Fruit fly (Drosophila melanogaster) whole organism, embryonic: Measurements from ENCODE around the gene CG10702.

Source experiments
- Abd-B ChIP-seq: fragments of 200-800 bp; sonication (Bioruptor generic); optimal IDR thresholded peaks from 2 replicates; lab custom pipeline; 2018; ENCODE audit warnings: missing biosample characterization, mild to moderate bottlenecking, missing genetic modification characterization, moderate library complexity
- Adf1 ChIP-seq: fragments of 200-800 bp; sonication (Bioruptor generic); IDR thresholded peaks from 2 replicates; pipeline ENCODE4 v1.3.6; 2022; ENCODE audit warnings: missing biosample characterization, missing genetic modification characterization
- Bgb ChIP-seq: fragments of 200-800 bp; sonication (Bioruptor generic); IDR thresholded peaks from 2 replicates; pipeline ENCODE4 v1.3.6; 2022; ENCODE audit warnings: missing biosample characterization, missing genetic modification characterization; ENCODE audit not compliant: partially characterized antibody
- CG10543 ChIP-seq: fragments of 200-800 bp; sonication (Bioruptor generic); optimal IDR thresholded peaks from 3 replicates; lab custom pipeline; 2017; ENCODE audit warnings: missing biosample characterization, mild to moderate bottlenecking, missing genetic modification characterization, moderate library complexity
- CG11398 ChIP-seq: fragments of 200-800 bp; sonication (Bioruptor generic); optimal IDR thresholded peaks from 2 replicates; lab custom pipeline; 2016; ENCODE audit warnings: missing biosample characterization, missing genetic modification characterization
- CG13775 ChIP-seq: fragments of 200-800 bp; sonication (Bioruptor generic); optimal IDR thresholded peaks from 3 replicates; lab custom pipeline; 2017; ENCODE audit warnings: missing biosample characterization, mild to moderate bottlenecking, missing genetic modification characterization
- CG13894 ChIP-seq: fragments of 200-800 bp; sonication (Bioruptor generic); optimal IDR thresholded peaks from 3 replicates; lab custom pipeline; 2018; ENCODE audit warnings: missing biosample characterization, mild to moderate bottlenecking, missing genetic modification characterization, moderate library complexity
- CG15011 ChIP-seq: fragments of 200-800 bp; sonication (Bioruptor generic); optimal IDR thresholded peaks from 3 replicates; lab custom pipeline; 2018; ENCODE audit warnings: missing biosample characterization, mild to moderate bottlenecking, missing genetic modification characterization
- CG15514 ChIP-seq: fragments of 200-800 bp; sonication (Bioruptor generic); optimal IDR thresholded peaks from 3 replicates; lab custom pipeline; 2017; ENCODE audit warnings: missing biosample characterization, missing genetic modification characterization, mild to moderate bottlenecking, moderate library complexity, missing genetic modification reagents
- CG16815 ChIP-seq: fragments of 200-800 bp; sonication (Bioruptor generic); optimal IDR thresholded peaks from 3 replicates; lab custom pipeline; 2017; ENCODE audit warnings: missing biosample characterization, mild to moderate bottlenecking, missing genetic modification characterization
- CG18599 ChIP-seq: fragments of 200-800 bp; sonication (Bioruptor generic); optimal IDR thresholded peaks from 3 replicates; lab custom pipeline; 2017; ENCODE audit warnings: missing biosample characterization, missing genetic modification characterization, mild to moderate bottlenecking, moderate library complexity, missing genetic modification reagents
- CG2678 ChIP-seq: fragments of 200-800 bp; sonication (Bioruptor generic); optimal IDR thresholded peaks from 3 replicates; lab custom pipeline; 2019; ENCODE audit warnings: missing biosample characterization, mild to moderate bottlenecking, missing genetic modification characterization, moderate library complexity
- CG32772 ChIP-seq: fragments of 200-800 bp; sonication (Bioruptor generic); IDR thresholded peaks from 2 replicates; pipeline ENCODE4 v1.3.6; 2022; ENCODE audit warnings: missing biosample characterization, missing genetic modification characterization
- CG33213 ChIP-seq: fragments of 200-800 bp; sonication (Bioruptor generic); optimal IDR thresholded peaks from 3 replicates; lab custom pipeline; 2016; ENCODE audit warnings: missing biosample characterization, missing genetic modification characterization
- CG3847 ChIP-seq: fragments of 200-800 bp; sonication (Bioruptor generic); IDR thresholded peaks from 2 replicates; pipeline ENCODE4 v1.3.6; 2022; ENCODE audit warnings: missing biosample characterization, missing genetic modification characterization
- CG6175 ChIP-seq: fragments of 200-800 bp; sonication (Bioruptor generic); IDR thresholded peaks from 3 replicates; pipeline ENCODE4 v1.3.6; 2022; ENCODE audit warnings: missing biosample characterization, missing genetic modification characterization
- CG7745 ChIP-seq: fragments of 200-800 bp; sonication (Bioruptor generic); optimal IDR thresholded peaks from 2 replicates; lab custom pipeline; 2018; ENCODE audit warnings: missing biosample characterization, mild to moderate bottlenecking, missing genetic modification characterization, moderate library complexity
- CG7987 ChIP-seq: fragments of 200-800 bp; sonication (Bioruptor generic); optimal IDR thresholded peaks from 2 replicates; lab custom pipeline; 2018; ENCODE audit warnings: missing biosample characterization, mild to moderate bottlenecking, missing genetic modification characterization, moderate library complexity
- D19B ChIP-seq: fragments of 200-800 bp; sonication (Bioruptor generic); optimal IDR thresholded peaks from 2 replicates; lab custom pipeline; 2017; ENCODE audit warnings: missing biosample characterization, mild to moderate bottlenecking, missing genetic modification characterization
- HLHmδ ChIP-seq: fragments of 200-800 bp; sonication (Bioruptor generic); optimal IDR thresholded peaks from 2 replicates; lab custom pipeline; 2018; ENCODE audit warnings: missing biosample characterization, mild to moderate bottlenecking, missing genetic modification characterization, moderate library complexity
- Hey ChIP-seq: fragments of 200-800 bp; sonication (Bioruptor generic); optimal IDR thresholded peaks from 3 replicates; lab custom pipeline; 2018; ENCODE audit warnings: missing biosample characterization, mild to moderate bottlenecking, missing genetic modification characterization
- Hmx ChIP-seq: fragments of 200-800 bp; sonication (Bioruptor generic); optimal IDR thresholded peaks from 2 replicates; lab custom pipeline; 2016; ENCODE audit warnings: missing biosample characterization, missing genetic modification characterization
- Hr3 ChIP-seq: fragments of 200-800 bp; sonication (Bioruptor generic); optimal IDR thresholded peaks from 3 replicates; lab custom pipeline; 2016; ENCODE audit warnings: missing biosample characterization, missing genetic modification characterization
- Jarid2 ChIP-seq: fragments of 200-800 bp; sonication (Bioruptor generic); optimal IDR thresholded peaks from 3 replicates; lab custom pipeline; 2017; ENCODE audit warnings: mild to moderate bottlenecking, missing biosample characterization, missing genetic modification reagents, missing genetic modification characterization
- Med ChIP-seq: fragments of 200-800 bp; sonication (Bioruptor generic); peaks from one replicate; lab custom pipeline; 2016; ENCODE audit warnings: missing biosample characterization, missing genetic modification characterization, mild to moderate bottlenecking, inconsistent platforms, moderate library complexity
- Meics ChIP-seq: fragments of 200-800 bp; sonication (Bioruptor generic); optimal IDR thresholded peaks from 2 replicates; lab custom pipeline; 2017; ENCODE audit warnings: missing biosample characterization, mild to moderate bottlenecking, missing genetic modification characterization
- NfI ChIP-seq: fragments of 200-800 bp; sonication (Bioruptor generic); optimal IDR thresholded peaks from 3 replicates; lab custom pipeline; 2018; ENCODE audit warnings: missing biosample characterization, mild to moderate bottlenecking, missing genetic modification characterization, moderate library complexity
- abd-A ChIP-seq: fragments of 200-800 bp; sonication (Bioruptor generic); optimal IDR thresholded peaks from 3 replicates; lab custom pipeline; 2019; ENCODE audit warnings: missing biosample characterization, mild to moderate bottlenecking, missing genetic modification characterization, moderate library complexity
- ash1 ChIP-seq: fragments of 200-800 bp; sonication (Bioruptor generic); optimal IDR thresholded peaks from 2 replicates; lab custom pipeline; 2018; ENCODE audit warnings: missing biosample characterization, mild to moderate bottlenecking, missing genetic modification characterization
- ato ChIP-seq: fragments of 200-800 bp; sonication (Bioruptor generic); IDR thresholded peaks from 2 replicates; pipeline ENCODE4 v1.3.6; 2022; ENCODE audit warnings: missing biosample characterization, missing genetic modification characterization; ENCODE audit not compliant: partially characterized antibody
- dimm ChIP-seq: fragments of 200-800 bp; sonication (Bioruptor generic); IDR thresholded peaks from 2 replicates; pipeline ENCODE4 v1.3.6; 2022; ENCODE audit warnings: missing biosample characterization, missing genetic modification characterization
- fd64A ChIP-seq: fragments of 200-800 bp; sonication (Bioruptor generic); optimal IDR thresholded peaks from 3 replicates; lab custom pipeline; 2018; ENCODE audit warnings: missing biosample characterization, mild to moderate bottlenecking, missing genetic modification characterization
- gce ChIP-seq: fragments of 200-800 bp; sonication (Bioruptor generic); IDR thresholded peaks from 3 replicates; pipeline ENCODE4 v1.3.6; 2022; ENCODE audit warnings: missing biosample characterization, missing genetic modification characterization
- jigr1 ChIP-seq: fragments of 200-800 bp; sonication (Bioruptor generic); IDR thresholded peaks from 3 replicates; pipeline ENCODE4 v1.3.6; 2022; ENCODE audit warnings: missing biosample characterization, missing genetic modification characterization
- kni ChIP-seq: fragments of 200-800 bp; sonication (Bioruptor generic); optimal IDR thresholded peaks from 3 replicates; lab custom pipeline; 2017; ENCODE audit warnings: mild to moderate bottlenecking, missing biosample characterization, missing genetic modification reagents, missing genetic modification characterization
- lab ChIP-seq: fragments of 200-800 bp; sonication (Bioruptor generic); optimal IDR thresholded peaks from 3 replicates; lab custom pipeline; 2017; ENCODE audit warnings: missing biosample characterization, missing genetic modification characterization, mild to moderate bottlenecking, moderate library complexity, missing genetic modification reagents
- luna ChIP-seq: fragments of 200-800 bp; sonication (Bioruptor generic); optimal IDR thresholded peaks from 2 replicates; lab custom pipeline; 2016; ENCODE audit warnings: missing biosample characterization, missing genetic modification characterization
- mirr ChIP-seq: fragments of 200-800 bp; sonication (Bioruptor generic); optimal IDR thresholded peaks from 3 replicates; lab custom pipeline; 2018; ENCODE audit warnings: missing biosample characterization, mild to moderate bottlenecking, missing genetic modification characterization
- nau ChIP-seq: fragments of 200-800 bp; sonication (Bioruptor generic); optimal IDR thresholded peaks from 3 replicates; lab custom pipeline; 2017; ENCODE audit warnings: missing biosample characterization, mild to moderate bottlenecking, missing genetic modification characterization, missing genetic modification reagents
- nerfin-1 ChIP-seq: fragments of 200-800 bp; sonication (Bioruptor generic); optimal IDR thresholded peaks from 3 replicates; lab custom pipeline; 2019; ENCODE audit warnings: missing biosample characterization, mild to moderate bottlenecking, missing genetic modification characterization, moderate library complexity
- oc ChIP-seq: fragments of 200-800 bp; sonication (Bioruptor generic); optimal IDR thresholded peaks from 2 replicates; lab custom pipeline; 2018; ENCODE audit warnings: missing biosample characterization, mild to moderate bottlenecking, missing genetic modification characterization, moderate library complexity
- onecut ChIP-seq: fragments of 200-800 bp; sonication (Bioruptor generic); IDR thresholded peaks from 2 replicates; pipeline ENCODE4 v1.3.6; 2022; ENCODE audit warnings: missing biosample characterization, missing genetic modification characterization
- pum ChIP-seq: fragments of 200-800 bp; sonication (Bioruptor generic); optimal IDR thresholded peaks from 2 replicates; lab custom pipeline; 2016; ENCODE audit warnings: missing biosample characterization, missing genetic modification characterization
- pzg ChIP-seq: fragments of 200-800 bp; sonication (Bioruptor generic); optimal IDR thresholded peaks from 3 replicates; lab custom pipeline; 2018; ENCODE audit warnings: missing biosample characterization, mild to moderate bottlenecking, missing genetic modification characterization, moderate library complexity
- salm ChIP-seq: fragments of 200-800 bp; sonication (Bioruptor generic); optimal IDR thresholded peaks from 2 replicates; lab custom pipeline; 2018; ENCODE audit warnings: missing biosample characterization, mild to moderate bottlenecking, missing genetic modification characterization
- sisA ChIP-seq: fragments of 200-800 bp; sonication (Bioruptor generic); IDR thresholded peaks from 2 replicates; pipeline ENCODE4 v1.3.6; 2022; ENCODE audit warnings: missing biosample characterization, missing genetic modification characterization
- sr ChIP-seq: fragments of 200-800 bp; sonication (Bioruptor generic); IDR thresholded peaks from 3 replicates; pipeline ENCODE4 v1.3.6; 2022; ENCODE audit warnings: missing biosample characterization, missing genetic modification characterization
- zen2 ChIP-seq: fragments of 200-800 bp; sonication (Bioruptor generic); IDR thresholded peaks from 3 replicates; pipeline ENCODE4 v1.3.6; 2022; ENCODE audit warnings: missing biosample characterization, missing genetic modification characterization; ENCODE audit not compliant: partially characterized antibody
- zfh2 ChIP-seq: fragments of 200-800 bp; sonication (Bioruptor generic); optimal IDR thresholded peaks from 2 replicates; lab custom pipeline; 2016; ENCODE audit warnings: missing biosample characterization, missing genetic modification characterization

CG10702 gene

DNA sequence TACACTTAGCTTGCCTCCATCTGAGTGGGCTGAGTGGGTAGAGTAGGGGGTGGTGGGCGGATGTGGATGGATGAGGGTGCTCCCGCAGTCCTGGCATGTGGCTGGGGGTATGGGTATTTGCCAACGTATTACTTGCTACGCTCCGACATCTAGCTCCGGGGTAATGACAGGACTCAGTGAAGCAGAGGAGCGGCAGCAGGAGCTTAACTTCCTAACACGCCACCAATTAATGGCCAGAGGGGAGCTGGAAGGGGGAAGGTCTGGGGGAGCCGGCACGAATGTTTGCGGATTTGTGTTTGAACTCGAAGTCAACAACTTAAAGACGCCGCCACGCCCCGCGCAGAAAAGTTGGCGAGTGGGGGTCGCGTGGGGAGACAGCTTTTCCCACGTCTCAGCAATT lies 51.4 kb downstream of the CG10702 start (continued):
- TF ChIP-seq pzg (GFP tag; lab: Kevin White, UChicago) = no peak
- no peak for TF ChIP-seq zfh2 (GFP tag; lab: Kevin White, UChicago)
- peak; percentile 34; the same call in 1 of the 2 replicates for TF ChIP-seq Adf1
- TF ChIP-seq kni (GFP tag; lab: Kevin White, UChicago) = no peak
- TF ChIP-seq CG7987 (GFP tag; lab: Kevin White, UChicago) = no peak
- no peak for TF ChIP-seq fd64A (GFP tag; lab: Kevin White, UChicago)
- no peak for TF ChIP-seq sisA (GFP tag; lab: Robert Waterston, UW)
- peak; percentile 73 for TF ChIP-seq mirr
- no peak for TF ChIP-seq CG2678 (tag; lab: Kevin White, UChicago)
- TF ChIP-seq Jarid2 = no peak
- TF ChIP-seq CG32772 = no peak
- no peak for TF ChIP-seq dimm (GFP tag; lab: Robert Waterston, UW)
- no peak for TF ChIP-seq salm
- TF ChIP-seq CG11398 (GFP tag; lab: Kevin White, UChicago) = no peak
- TF ChIP-seq CG15514 (GFP tag; lab: Kevin White, UChicago) = no peak
- TF ChIP-seq HLHmδ (GFP tag; lab: Kevin White, UChicago) = no peak
- TF ChIP-seq CG15011 (GFP tag; lab: Kevin White, UChicago) = no peak
- TF ChIP-seq nerfin-1 (tag; lab: Kevin White, UChicago) = peak; percentile 19
- no peak for TF ChIP-seq gce (GFP tag; lab: Robert Waterston, UW)
- peak; percentile 74 for TF ChIP-seq CG10543
- no peak for TF ChIP-seq D19B (GFP tag; lab: Kevin White, UChicago)
- no peak for TF ChIP-seq pum (GFP tag; lab: Kevin White, UChicago)
- no peak for TF ChIP-seq onecut
- TF ChIP-seq luna (GFP tag; lab: Kevin White, UChicago) = no peak
- no peak for TF ChIP-seq CG16815 (GFP tag; lab: Kevin White, UChicago)

DNA sequence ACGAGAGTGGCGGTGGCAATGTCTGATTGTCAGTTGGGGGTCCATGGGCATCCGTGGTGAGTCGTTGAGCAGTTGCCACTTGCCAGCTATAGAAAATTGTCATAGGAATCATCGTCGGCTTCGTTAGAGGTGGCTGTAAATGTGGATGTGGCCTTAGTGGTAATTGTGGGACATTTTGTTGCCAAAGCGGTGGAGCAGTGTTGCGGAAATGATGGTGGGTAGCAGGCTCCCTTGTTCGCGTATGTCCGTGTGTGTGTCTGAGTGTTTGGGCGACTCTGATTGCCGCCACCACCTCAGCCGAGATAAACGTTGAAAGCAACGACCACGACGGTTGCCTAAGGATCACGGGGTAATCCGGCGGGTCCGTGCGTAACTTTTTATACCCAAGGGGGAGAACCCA lies 52.6 kb downstream of the CG10702 start:
- no peak for TF ChIP-seq Abd-B
- TF ChIP-seq ato = no peak
- peak; percentile 18 for TF ChIP-seq lab
- TF ChIP-seq CG6175 (GFP tag; lab: Robert Waterston, UW) = no peak
- TF ChIP-seq Hey (tag; lab: Kevin White, UChicago) = peak; percentile 42
- peak; percentile 91 for TF ChIP-seq abd-A (tag; lab: Kevin White, UChicago)
- no peak for TF ChIP-seq nau (GFP tag; lab: Kevin White, UChicago)
- peak; percentile 8 for TF ChIP-seq CG18599 (GFP tag; lab: Kevin White, UChicago)
- TF ChIP-seq CG7745 = no peak
- no peak for TF ChIP-seq Hmx
- TF ChIP-seq CG10543 = peak; percentile 23
- TF ChIP-seq CG13775 (GFP tag; lab: Kevin White, UChicago) = no peak
- no peak for TF ChIP-seq ash1 (GFP tag; lab: Kevin White, UChicago)

DNA sequence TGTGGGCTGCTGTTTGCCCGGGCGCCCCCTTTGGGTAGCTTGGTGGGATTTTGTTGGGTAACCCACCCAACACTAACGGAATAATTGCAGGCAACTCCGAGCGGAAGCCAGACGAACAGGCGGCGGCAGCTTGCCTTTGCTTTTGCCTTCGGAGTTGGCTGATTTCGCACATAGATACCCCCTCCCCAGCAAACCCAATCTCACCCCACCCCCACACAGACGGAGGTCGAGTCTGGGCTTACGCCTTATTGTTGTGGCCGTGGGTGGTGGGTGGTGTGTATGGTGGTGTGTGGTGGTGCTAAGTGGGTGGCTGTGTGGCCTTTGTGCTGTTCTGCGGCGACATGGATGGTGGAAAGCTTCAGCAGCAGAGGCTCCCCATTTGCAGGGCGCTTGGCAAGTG lies 54.0 kb downstream of the CG10702 start:
- TF ChIP-seq Med (GFP tag; lab: Kevin White, UChicago) = peak; percentile 54
- TF ChIP-seq CG10543 = peak; percentile 66
- TF ChIP-seq oc (tag; lab: Kevin White, UChicago) = no peak
- 0 out of 2 replicates have a peak, but pooled peaks have one; percentile 10 for TF ChIP-seq CG3847 (GFP tag; lab: Robert Waterston, UW)
- TF ChIP-seq CG13894 (tag; lab: Kevin White, UChicago) = peak; percentile 49
- TF ChIP-seq Meics (GFP tag; lab: Kevin White, UChicago) = no peak
- no peak for TF ChIP-seq NfI (GFP tag; lab: Kevin White, UChicago)
- TF ChIP-seq zen2 = peak; percentile 34; the same call in 1 of the 3 replicates
- no peak for TF ChIP-seq sr
- no peak for TF ChIP-seq Hr3
- peak; percentile 7; the same call in 1 of the 2 replicates for TF ChIP-seq Adf1
- no peak for TF ChIP-seq jigr1 (GFP tag; lab: Robert Waterston, UW)
- no peak for TF ChIP-seq CG33213 (GFP tag; lab: Kevin White, UChicago)
- no peak for TF ChIP-seq Bgb (GFP tag; lab: Robert Waterston, UW)
- peak; percentile 37 for TF ChIP-seq mirr
